Fruit fly (Drosophila melanogaster): ENCODE data around the gene CG3106.
A peak's percentile ranks its signal among the peaks of the same experiment; 100 is the strongest.

Gene CG3106

DNA sequence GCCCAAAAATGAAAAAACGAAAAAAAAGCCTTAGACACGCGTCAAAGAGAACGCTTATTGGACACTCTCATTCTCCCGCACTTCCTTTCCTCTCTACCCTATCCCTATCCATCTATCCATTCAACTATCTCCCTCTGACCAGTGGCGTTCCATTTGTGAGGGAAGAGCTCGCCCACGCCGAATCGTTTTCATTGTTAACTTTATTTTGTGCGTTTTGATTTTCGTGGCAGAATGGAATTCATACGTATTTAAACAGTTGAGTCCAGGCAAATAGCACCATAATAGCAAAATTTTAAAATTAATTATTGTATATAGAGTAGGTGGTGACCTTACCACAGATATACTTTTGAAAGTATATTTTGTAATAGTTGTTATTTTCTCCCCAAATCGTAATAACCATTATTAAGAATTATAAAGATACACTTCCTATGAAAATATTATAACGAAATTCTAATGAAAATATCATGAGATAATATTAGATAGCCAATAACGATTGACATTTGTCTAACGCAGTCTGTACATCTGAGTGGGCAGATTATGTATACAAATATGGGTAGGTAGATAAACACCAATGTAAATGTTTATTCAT lies 21.4 kb downstream of the CG3106 start (continued):
- TF ChIP-seq ro (GFP tag; IDR thresholded peaks at IDR 0.05) (no peak), dan (GFP tag; IDR thresholded peaks at IDR 0.05) (no peak), Dfd (GFP tag; optimal IDR thresholded peaks at IDR 0.05) (no peak), stwl (tag; optimal IDR thresholded peaks at IDR 0.05) (no peak), oc (tag; optimal IDR thresholded peaks at IDR 0.05) (peak; percentile 10), nom (GFP tag; optimal IDR thresholded peaks at IDR 0.05) (no peak), maf-S (GFP tag; optimal IDR thresholded peaks at IDR 0.05) (no peak), sug (tag; optimal IDR thresholded peaks at IDR 0.05) (peak; percentile 46), CG5180 (GFP tag; optimal IDR thresholded peaks at IDR 0.05) (peak; percentile 19), CG4820 (GFP tag; optimal IDR thresholded peaks at IDR 0.05) (no peak), Aef1 (GFP tag; IDR thresholded peaks at IDR 0.05) (peak; percentile 68), CG1792 (GFP tag; optimal IDR thresholded peaks at IDR 0.05) (no peak), CkIIα-i1 (GFP tag; IDR thresholded peaks at IDR 0.05) (no peak), CG3281 (GFP tag; optimal IDR thresholded peaks at IDR 0.05) (peak; percentile 85), wek (GFP tag; optimal IDR thresholded peaks at IDR 0.05) (no peak), Ets97D (GFP tag; optimal IDR thresholded peaks at IDR 0.05) (no peak), CG7839 (tag; optimal IDR thresholded peaks at IDR 0.05) (peak; percentile 88), Dref (GFP tag; IDR thresholded peaks at IDR 0.05) (no peak), CG2678 (tag; optimal IDR thresholded peaks at IDR 0.05) (peak; percentile 92), slbo (GFP tag; IDR thresholded peaks at IDR 0.05) (peak; percentile 85), CG6765 (GFP tag; optimal IDR thresholded peaks at IDR 0.05) (peak; percentile 69), CG1529 (GFP tag; optimal IDR thresholded peaks at IDR 0.05) (no peak), kay (GFP tag; optimal IDR thresholded peaks at IDR 0.05) (peak; percentile 16), Xrp1 (GFP tag; IDR thresholded peaks at IDR 0.05) (peak; percentile 61; the same call in 1 of the 2 replicates), CG12744 (GFP tag; optimal IDR thresholded peaks at IDR 0.05) (no peak), NK7.1 (GFP tag; optimal IDR thresholded peaks at IDR 0.05) (peak; percentile 12), Asciz (GFP tag; optimal IDR thresholded peaks at IDR 0.05) (peak; percentile 36), Mrtf (GFP tag; IDR thresholded peaks at IDR 0.05) (no peak), corto (GFP tag; optimal IDR thresholded peaks at IDR 0.05) (no peak), Pdp1 (GFP tag; optimal IDR thresholded peaks at IDR 0.05) (peak in 1 of 2 experiments; percentile 9), CG18011 (GFP tag; optimal IDR thresholded peaks at IDR 0.05) (peak; percentile 28), CG2199 (GFP tag; IDR thresholded peaks at IDR 0.05) (no peak), pan (optimal IDR thresholded peaks at IDR 0.05) (no peak), pan (GFP tag; optimal IDR thresholded peaks at IDR 0.05 in 1 of 2, IDR thresholded peaks at IDR 0.05 in 1 of 2) (peak in 1 of 2 experiments; percentile 37), CG8089 (GFP tag; optimal IDR thresholded peaks at IDR 0.05) (no peak), CG4730 (GFP tag; IDR thresholded peaks at IDR 0.05) (no peak), Bgb (GFP tag; IDR thresholded peaks at IDR 0.05; ENCODE audit: partially characterized antibody) (no peak), CG15011 (GFP tag; optimal IDR thresholded peaks at IDR 0.05) (peak; percentile 59), CG12391 (tag; optimal IDR thresholded peaks at IDR 0.05) (peak; percentile 72), Nf-YA (GFP tag; IDR thresholded peaks at IDR 0.05) (peak; percentile 63), CTCF (GFP tag; optimal IDR thresholded peaks at IDR 0.05) (no peak), C15 (GFP tag; IDR thresholded peaks at IDR 0.05) (no peak), Abd-B (GFP tag; optimal IDR thresholded peaks at IDR 0.05) (peak; percentile 28), Ravus (GFP tag; IDR thresholded peaks at IDR 0.05) (peak; percentile 38; the same call in 1 of the 2 replicates), eve (GFP tag; optimal IDR thresholded peaks at IDR 0.05) (peak in 1 of 2 experiments; percentile 47), CG11247 (GFP tag; IDR thresholded peaks at IDR 0.05) (peak; percentile 42), CG1603 (tag; optimal IDR thresholded peaks at IDR 0.05) (peak; percentile 9), MBD-R2 (GFP tag; IDR thresholded peaks at IDR 0.05) (peak; percentile 36; the same call in 1 of the 2 replicates), fd64A (GFP tag; optimal IDR thresholded peaks at IDR 0.05) (no peak), tgo (GFP tag; IDR thresholded peaks at IDR 0.05) (peak; percentile 59; the same call in 2 of the 3 replicates), sens (GFP tag) (peak; percentile 54)
